Worm (Caenorhabditis elegans): ENCODE results near the gene irg-7.

DNA sequence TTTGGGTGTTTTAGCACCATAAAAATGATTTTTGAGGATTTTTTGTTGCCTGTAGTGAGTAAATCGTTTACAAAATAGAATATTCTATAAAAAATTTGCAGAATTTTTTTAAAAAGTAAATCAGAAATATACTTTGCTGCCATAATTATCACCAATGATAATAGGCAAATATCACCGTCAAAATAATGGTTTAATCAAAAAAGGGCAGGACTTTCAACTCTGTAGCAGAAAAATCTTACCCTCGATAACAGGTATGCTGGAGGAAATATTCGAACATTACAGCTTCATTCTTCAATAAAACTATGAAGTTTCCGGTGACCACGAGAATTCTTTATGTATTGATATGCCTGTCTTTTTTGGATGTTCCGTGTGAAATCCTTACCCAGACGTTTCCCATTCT is 45.7 kb upstream of the irg-7 start, which contains the start of gene K09C4.4:
- no peak for TF ChIP-seq tbx-11 (GFP tag; IDR thresholded peaks at IDR 0.05)
- no peak for TF ChIP-seq ama-1 (optimal IDR thresholded peaks at IDR 0.05)
- TF ChIP-seq pes-1 (GFP tag; IDR thresholded peaks at IDR 0.05) = no peak

All from whole organism, early embryonic.